Fruit fly (Drosophila melanogaster) whole organism, wandering third instar larva: Measurements from ENCODE around the gene CG18764.
A peak's percentile ranks its signal among the peaks of the same experiment; 100 is the strongest.

Experiments
- Abd-B ChIP-seq: fragments of >200 bp; optimal IDR thresholded peaks from 2 replicates; lab custom pipeline; 2017; ENCODE audit warnings: missing biosample characterization, missing genetic modification characterization
- CG32264 ChIP-seq: fragments of 200-800 bp; sonication (Bioruptor generic); optimal IDR thresholded peaks from 2 replicates; lab custom pipeline; 2016; ENCODE audit warnings: missing biosample characterization, missing genetic modification characterization
- CG9705 ChIP-seq: fragments of 200-800 bp; sonication (Bioruptor generic); optimal IDR thresholded peaks from 2 replicates; lab custom pipeline; 2018; ENCODE audit warnings: missing biosample characterization, mild to moderate bottlenecking, missing genetic modification characterization
- CrebA ChIP-seq: fragments of 200-800 bp; sonication (Bioruptor generic); optimal IDR thresholded peaks from 2 replicates; lab custom pipeline; 2016; ENCODE audit warnings: missing biosample characterization, mild to moderate bottlenecking, missing genetic modification characterization, borderline replicate concordance
- Dfd ChIP-seq: fragments of >200 bp; optimal IDR thresholded peaks from 2 replicates; lab custom pipeline; 2017; ENCODE audit warnings: missing biosample characterization, missing genetic modification characterization
- Dif ChIP-seq: fragments of 200-275, 200-300 bp; sonication (Bioruptor generic); optimal IDR thresholded peaks from 2 replicates; lab custom pipeline; 2018; ENCODE audit warnings: missing biosample characterization, missing genetic modification characterization; ENCODE audit not compliant: partially characterized antibody
- GATAd ChIP-seq: sonication (Bioruptor generic); optimal IDR thresholded peaks from 2 replicates; lab custom pipeline; 2016; ENCODE audit warnings: missing biosample characterization, missing genetic modification characterization
- HLH106 ChIP-seq: fragments of 200-800 bp; optimal IDR thresholded peaks from 3 replicates; lab custom pipeline; 2019; ENCODE audit warnings: missing biosample characterization, mild to moderate bottlenecking, missing genetic modification characterization, moderate library complexity
- Hnf4 ChIP-seq: fragments of 200-800 bp; sonication (Bioruptor generic); optimal IDR thresholded peaks from 2 replicates; lab custom pipeline; 2016; ENCODE audit warnings: missing biosample characterization, mild to moderate bottlenecking, missing genetic modification characterization
- Hr78 ChIP-seq: fragments of >200 bp; optimal IDR thresholded peaks from 2 replicates; lab custom pipeline; 2017; ENCODE audit warnings: missing biosample characterization, missing genetic modification characterization
- Hr83 ChIP-seq: fragments of 200-300 bp; sonication (Bioruptor generic); optimal IDR thresholded peaks from 2 replicates; lab custom pipeline; 2016; ENCODE audit warnings: missing biosample characterization, mild to moderate bottlenecking, missing genetic modification characterization, moderate library complexity; ENCODE audit not compliant: poor library complexity, severe bottlenecking
- Jra ChIP-seq: sonication (Bioruptor generic); optimal IDR thresholded peaks from 2 replicates; lab custom pipeline; 2016; ENCODE audit warnings: missing biosample characterization, missing genetic modification characterization
- Mio ChIP-seq: sonication (Bioruptor generic); optimal IDR thresholded peaks from 2 replicates; lab custom pipeline; 2016; ENCODE audit warnings: missing biosample characterization, missing genetic modification characterization
- Myc ChIP-seq: fragments of >200 bp; optimal IDR thresholded peaks from 2 replicates; lab custom pipeline; 2017
- N ChIP-seq: fragments of >200 bp; optimal IDR thresholded peaks from 2 replicates; lab custom pipeline; 2018; ENCODE audit warnings: missing biosample characterization, missing external identifiers, missing genetic modification characterization
- OdsH ChIP-seq: fragments of 200-800 bp; sonication (Bioruptor generic); optimal IDR thresholded peaks from 2 replicates; lab custom pipeline; 2016; ENCODE audit warnings: missing biosample characterization, mild to moderate bottlenecking, missing genetic modification characterization
- Rel ChIP-seq, 2 experiments: fragments of 200-800 bp; sonication (Bioruptor generic) in 1 of 2; optimal IDR thresholded peaks; 2 replicates in 1 of 2; 3 replicates in 1 of 2; lab custom pipeline; 2016 to 2019; ENCODE audit warnings: mild to moderate bottlenecking in 2 of 2, missing biosample characterization in 2 of 2, missing genetic modification characterization in 2 of 2, moderate library complexity in 1 of 2
- Sp1 ChIP-seq: fragments of 200-800 bp; sonication (Bioruptor generic); optimal IDR thresholded peaks from 3 replicates; lab custom pipeline; 2019; ENCODE audit warnings: missing biosample characterization, mild to moderate bottlenecking, missing genetic modification characterization, moderate library complexity
- Vsx2 ChIP-seq: fragments of 200-300, 225-300 bp; sonication (Bioruptor generic); optimal IDR thresholded peaks from 2 replicates; lab custom pipeline; 2018; ENCODE audit warnings: missing biosample characterization, missing genetic modification characterization; ENCODE audit not compliant: partially characterized antibody
- br ChIP-seq: fragments of 200-800 bp; sonication (Bioruptor generic); optimal IDR thresholded peaks from 2 replicates; lab custom pipeline; 2016; ENCODE audit warnings: missing biosample characterization, missing genetic modification characterization
- brk ChIP-seq: fragments of 200-800 bp; sonication (Bioruptor generic); optimal IDR thresholded peaks from 2 replicates; lab custom pipeline; 2016; ENCODE audit warnings: missing biosample characterization, mild to moderate bottlenecking, missing genetic modification characterization
- dl ChIP-seq, 2 experiments: fragments of 175-275, 200-275 bp in 1 of 2; fragments of 200-275 bp in 1 of 2; sonication (Bioruptor generic); optimal IDR thresholded peaks; lab custom pipeline; 2018; ENCODE audit warnings: mild to moderate bottlenecking in 2 of 2, missing biosample characterization in 2 of 2, missing genetic modification characterization in 2 of 2, moderate library complexity in 2 of 2; ENCODE audit not compliant: partially characterized antibody in 2 of 2, insufficient read depth in 1 of 2
- dmrt93B ChIP-seq: fragments of 200-800 bp; sonication (Bioruptor generic); optimal IDR thresholded peaks from 2 replicates; lab custom pipeline; 2018; ENCODE audit warnings: missing biosample characterization, mild to moderate bottlenecking, missing genetic modification characterization
- dsf ChIP-seq: sonication (Bioruptor generic); optimal IDR thresholded peaks from 2 replicates; lab custom pipeline; 2016; ENCODE audit warnings: missing biosample characterization, missing genetic modification characterization, borderline replicate concordance
- ey ChIP-seq: fragments of 200-800 bp; sonication (Bioruptor generic); optimal IDR thresholded peaks from 2 replicates; lab custom pipeline; 2016; ENCODE audit warnings: missing biosample characterization, missing genetic modification characterization
- foxo ChIP-seq, 2 experiments: fragments of 200-800 bp; sonication (Bioruptor generic); optimal IDR thresholded peaks; 2 replicates in 1 of 2; 3 replicates in 1 of 2; lab custom pipeline; 2016 to 2017; ENCODE audit warnings: missing biosample characterization in 2 of 2, missing genetic modification characterization in 2 of 2
- fru ChIP-seq: fragments of 200-800 bp; sonication (Bioruptor generic); optimal IDR thresholded peaks from 3 replicates; lab custom pipeline; 2016; ENCODE audit warnings: missing biosample characterization, mild to moderate bottlenecking, missing genetic modification characterization
- h ChIP-seq: fragments of 200-800 bp; sonication (Bioruptor generic); optimal IDR thresholded peaks from 3 replicates; lab custom pipeline; 2016; ENCODE audit warnings: missing biosample characterization, mild to moderate bottlenecking, missing genetic modification characterization
- jim ChIP-seq: fragments of 175-275, 200-325 bp; sonication (Bioruptor generic); optimal IDR thresholded peaks from 2 replicates; lab custom pipeline; 2016; ENCODE audit warnings: missing biosample characterization, mild to moderate bottlenecking, missing genetic modification characterization
- lola ChIP-seq: fragments of >200 bp; optimal IDR thresholded peaks from 2 replicates; lab custom pipeline; 2017; ENCODE audit warnings: missing biosample characterization, missing genetic modification characterization
- pan ChIP-seq: fragments of >200 bp; optimal IDR thresholded peaks from 2 replicates; lab custom pipeline; 2017
- psq ChIP-seq: fragments of 200-800 bp; sonication (Bioruptor generic); optimal IDR thresholded peaks from 3 replicates; lab custom pipeline; 2017; ENCODE audit warnings: missing biosample characterization, mild to moderate bottlenecking, missing genetic modification characterization, moderate library complexity
- rgr ChIP-seq: fragments of 200-800 bp; sonication (Bioruptor generic); optimal IDR thresholded peaks from 3 replicates; lab custom pipeline; 2016; ENCODE audit warnings: missing biosample characterization, mild to moderate bottlenecking, missing genetic modification characterization
- sage ChIP-seq: fragments of 200-800 bp; sonication (Bioruptor generic); optimal IDR thresholded peaks from 2 replicates; lab custom pipeline; 2016; ENCODE audit warnings: missing biosample characterization, mild to moderate bottlenecking, missing genetic modification characterization
- sv ChIP-seq: fragments of 200-800 bp; sonication (Bioruptor generic); optimal IDR thresholded peaks from 3 replicates; lab custom pipeline; 2016; ENCODE audit warnings: missing biosample characterization, missing genetic modification characterization
- tai ChIP-seq: sonication (Bioruptor generic); optimal IDR thresholded peaks from 2 replicates; lab custom pipeline; 2016; ENCODE audit warnings: missing biosample characterization, missing genetic modification characterization
- usp ChIP-seq: fragments of >200 bp; optimal IDR thresholded peaks from 2 replicates; lab custom pipeline; 2017; ENCODE audit warnings: missing biosample characterization, missing genetic modification characterization
- woc ChIP-seq: sonication (Bioruptor generic); optimal IDR thresholded peaks from 2 replicates; lab custom pipeline; 2016; ENCODE audit warnings: missing biosample characterization, mild to moderate bottlenecking, missing genetic modification characterization

CG18764 gene

DNA sequence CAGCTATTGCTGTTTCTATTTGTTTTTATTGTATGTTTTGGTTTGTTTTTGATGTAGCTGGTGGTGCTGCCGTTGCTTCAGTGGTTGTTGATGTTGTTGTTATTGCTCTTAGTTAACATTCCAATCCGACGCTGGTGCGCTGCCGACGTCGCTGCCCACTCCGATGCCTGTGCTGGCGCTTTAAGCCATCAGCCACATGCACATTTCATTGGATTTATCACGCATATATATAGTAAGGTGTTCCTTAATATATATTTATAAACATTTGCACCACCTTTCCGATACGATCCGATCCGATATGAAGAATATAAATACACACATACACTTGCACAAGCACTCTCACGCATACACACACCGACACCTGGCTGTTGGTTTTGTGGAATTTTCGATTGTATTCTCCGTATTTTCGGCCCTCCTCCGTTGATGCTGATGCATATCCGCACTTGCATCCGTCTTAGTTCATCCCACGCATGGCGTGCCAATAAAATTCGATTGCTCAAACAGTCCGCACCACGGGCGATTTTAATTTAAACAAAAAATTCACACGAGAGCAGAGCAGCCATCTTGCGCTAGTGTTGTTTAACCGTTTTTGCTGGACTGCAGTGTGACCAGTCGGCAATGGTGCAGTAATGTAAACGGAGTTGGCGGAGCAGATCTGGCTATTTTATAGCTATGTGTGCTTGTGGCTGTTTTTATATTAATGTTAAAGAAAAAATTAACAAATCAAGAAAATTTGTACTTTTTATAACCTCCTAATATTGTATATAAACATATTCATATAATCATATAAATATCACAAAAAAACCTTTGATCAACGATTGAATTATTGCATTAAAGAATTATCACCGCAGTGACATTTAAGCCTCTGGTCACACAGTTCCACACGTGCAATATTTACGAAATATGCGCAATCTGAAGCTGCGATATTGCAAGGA is 23.7 kb downstream of the CG18764 start, which contains the start of the genes Csk and Elp1:
Csk (minus strand) TSS at position 602 of the 935 bp plus-strand sequence.
Elp1 (plus strand) TSS at position 867 of the 935 bp plus-strand sequence.
- TF ChIP-seq N (GFP tag; lab: Kevin White, UChicago) (peak; percentile 13), foxo (GFP tag; optimal IDR thresholded peaks at IDR 0.05; lab: Kevin White, UChicago) (peak in 1 of 2 experiments; percentile 72), ey (peak; percentile 29), Rel (GFP tag; optimal IDR thresholded peaks at IDR 0.05; lab: Kevin White, UChicago) (no peak), Rel (tag; optimal IDR thresholded peaks at IDR 0.05; lab: Kevin White, UChicago) (peak; percentile 96), sage (GFP tag; lab: Kevin White, UChicago) (no peak), lola (GFP tag; lab: Kevin White, UChicago) (no peak), CrebA (GFP tag; lab: Kevin White, UChicago) (no peak), br (GFP tag; lab: Kevin White, UChicago) (peak; percentile 58), Sp1 (GFP tag; lab: Kevin White, UChicago) (peak; percentile 71), dl (GFP tag; optimal IDR thresholded peaks at IDR 0.05; lab: Kevin White, UChicago; ENCODE audit: insufficient read depth in 1 of 2, partially characterized antibody in 2 of 2) (no peak), Abd-B (GFP tag; lab: Kevin White, UChicago) (no peak), psq (peak; percentile 7), brk (GFP tag; lab: Kevin White, UChicago) (no peak), GATAd (GFP tag; lab: Kevin White, UChicago) (no peak), Hr78 (no peak), Dfd (GFP tag; lab: Kevin White, UChicago) (no peak), Hr83 (GFP tag; lab: Kevin White, UChicago) (peak; percentile 27), rgr (GFP tag; lab: Kevin White, UChicago) (peak; percentile 69), sv (GFP tag; lab: Kevin White, UChicago) (peak; percentile 51), Myc (lab: Kevin White, UChicago) (peak; percentile 91), CG9705 (peak; percentile 41), OdsH (peak; percentile 16), dmrt93B (GFP tag; lab: Kevin White, UChicago) (peak; percentile 39), woc (peak; percentile 79), h (GFP tag; lab: Kevin White, UChicago) (peak; percentile 63), dsf (GFP tag; lab: Kevin White, UChicago) (peak; percentile 8), Dif (GFP tag; lab: Kevin White, UChicago) (no peak), jim (GFP tag; lab: Kevin White, UChicago) (no peak), usp (no peak), fru (GFP tag; lab: Kevin White, UChicago) (peak; percentile 62), HLH106 (tag; lab: Kevin White, UChicago) (peak; percentile 72), Hnf4 (GFP tag; lab: Kevin White, UChicago) (peak; percentile 52), tai (no peak)

DNA sequence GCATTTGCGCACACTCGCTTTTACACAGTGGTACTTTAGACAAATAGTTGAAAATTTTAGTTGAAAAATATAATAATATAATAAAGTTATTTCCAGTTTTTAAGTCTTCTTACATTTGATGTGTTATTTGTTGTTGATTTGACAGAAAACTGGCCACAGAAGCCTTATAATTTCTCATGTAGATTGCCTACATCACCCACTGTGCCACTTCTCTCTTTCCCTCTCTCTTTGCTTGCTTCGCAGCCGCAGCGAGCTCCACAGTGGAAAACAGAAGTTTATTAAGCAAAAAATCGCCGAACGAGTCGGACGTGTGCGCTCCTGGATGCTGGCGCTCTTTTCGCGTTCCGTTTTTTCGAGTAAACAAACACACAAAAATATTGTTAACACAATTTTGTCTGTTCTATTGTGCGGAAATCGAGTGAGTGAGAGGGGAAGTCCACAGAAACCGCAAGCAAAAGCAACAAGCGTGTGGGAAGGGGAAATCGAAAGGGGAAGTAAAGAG is 29.2 kb downstream of the CG18764 start, which contains the start of gene CG42327:
CG42327 (plus strand) TSS at position 277 of the 502 bp plus-strand sequence.
- TF ChIP-seq N (GFP tag; lab: Kevin White, UChicago) (no peak), br (GFP tag; lab: Kevin White, UChicago) (peak; percentile 86), rgr (GFP tag; lab: Kevin White, UChicago) (peak; percentile 96), OdsH (peak; percentile 94), pan (lab: Kevin White, UChicago) (no peak), Dif (GFP tag; lab: Kevin White, UChicago) (no peak), CG9705 (peak; percentile 54), fru (GFP tag; lab: Kevin White, UChicago) (peak; percentile 92), Rel (GFP tag; optimal IDR thresholded peaks at IDR 0.05; lab: Kevin White, UChicago) (peak; percentile 88), Rel (tag; optimal IDR thresholded peaks at IDR 0.05; lab: Kevin White, UChicago) (peak; percentile 94), foxo (GFP tag; optimal IDR thresholded peaks at IDR 0.05; lab: Kevin White, UChicago) (peak in 1 of 2 experiments; percentile 95), h (GFP tag; lab: Kevin White, UChicago) (peak; percentile 95), Mio (GFP tag; lab: Kevin White, UChicago) (no peak), GATAd (GFP tag; lab: Kevin White, UChicago) (peak; percentile 70), dl (GFP tag; optimal IDR thresholded peaks at IDR 0.05; lab: Kevin White, UChicago; ENCODE audit: insufficient read depth in 1 of 2, partially characterized antibody in 2 of 2) (peak in 1 of 2 experiments; percentile 30), Sp1 (GFP tag; lab: Kevin White, UChicago) (peak; percentile 86), tai (peak; percentile 84), Hr83 (GFP tag; lab: Kevin White, UChicago) (peak; percentile 49), dsf (GFP tag; lab: Kevin White, UChicago) (peak; percentile 60), Vsx2 (GFP tag; lab: Kevin White, UChicago) (no peak), lola (GFP tag; lab: Kevin White, UChicago) (no peak), HLH106 (tag; lab: Kevin White, UChicago) (peak; percentile 87), brk (GFP tag; lab: Kevin White, UChicago) (peak; percentile 96), CG32264 (peak; percentile 71), Hr78 (no peak), Abd-B (GFP tag; lab: Kevin White, UChicago) (no peak), Myc (lab: Kevin White, UChicago) (no peak), usp (no peak), jim (GFP tag; lab: Kevin White, UChicago) (no peak), woc (peak; percentile 87), dmrt93B (GFP tag; lab: Kevin White, UChicago) (peak; percentile 75), sv (GFP tag; lab: Kevin White, UChicago) (peak; percentile 89), Hnf4 (GFP tag; lab: Kevin White, UChicago) (peak; percentile 86), Jra (GFP tag; lab: Kevin White, UChicago) (peak; percentile 27), CrebA (GFP tag; lab: Kevin White, UChicago) (peak; percentile 59), sage (GFP tag; lab: Kevin White, UChicago) (peak; percentile 91), ey (peak; percentile 87), Dfd (GFP tag; lab: Kevin White, UChicago) (no peak)
